Fruit fly (Drosophila melanogaster) whole organism, prepupa: ENCODE results near the gene CG13398.

Experiments used
- CG6276 ChIP-seq: fragments of 200-800 bp; sonication (Bioruptor generic); optimal IDR thresholded peaks from 2 replicates; lab custom pipeline; 2017; ENCODE audit warnings: missing biosample characterization, mild to moderate bottlenecking, missing genetic modification characterization
- CG6854 ChIP-seq: fragments of 200-800 bp; sonication (Bioruptor generic); optimal IDR thresholded peaks from 2 replicates; lab custom pipeline; 2017; ENCODE audit warnings: missing biosample characterization, mild to moderate bottlenecking, missing genetic modification characterization
- CG7368 ChIP-seq: fragments of 200-800 bp; sonication (Bioruptor generic); optimal IDR thresholded peaks from 3 replicates; lab custom pipeline; 2016; ENCODE audit warnings: missing biosample characterization, missing genetic modification characterization
- Gug ChIP-seq: fragments of 200-800 bp; sonication (Bioruptor generic); IDR thresholded peaks from 2 replicates; pipeline ENCODE4 v1.3.6; 2022; ENCODE audit warnings: missing biosample characterization, missing genetic modification characterization
- cyc ChIP-seq: fragments of 200-800 bp; sonication (Bioruptor generic); optimal IDR thresholded peaks from 3 replicates; lab custom pipeline; 2016; ENCODE audit warnings: missing biosample characterization, missing genetic modification characterization
- dac ChIP-seq: fragments of 200-800 bp; sonication (Bioruptor generic); optimal IDR thresholded peaks from 2 replicates; lab custom pipeline; 2017; ENCODE audit warnings: missing biosample characterization, mild to moderate bottlenecking, missing genetic modification characterization
- dsx ChIP-seq: fragments of 200-800 bp; optimal IDR thresholded peaks from 3 replicates; lab custom pipeline; 2019; ENCODE audit warnings: missing biosample characterization, mild to moderate bottlenecking, missing genetic modification characterization, moderate library complexity; ENCODE audit not compliant: poor library complexity, severe bottlenecking

DNA sequence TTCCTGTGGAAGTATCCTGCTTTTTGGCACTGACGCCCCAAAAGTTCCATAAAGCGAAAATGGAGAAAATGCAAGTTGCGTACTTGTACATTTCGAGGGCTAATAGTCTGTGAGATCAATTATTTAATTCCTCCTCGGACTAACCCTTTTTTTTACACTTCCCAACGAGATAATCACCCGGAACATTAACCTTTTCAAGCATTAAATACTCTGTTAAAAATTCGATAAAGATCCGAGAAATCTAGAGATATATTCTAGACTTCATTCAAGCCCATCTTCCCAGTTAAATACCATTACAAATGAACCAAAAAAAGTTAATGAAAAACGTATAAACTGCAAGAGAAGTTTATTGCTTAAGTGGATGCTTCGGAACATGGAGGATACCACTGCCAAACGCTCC is 20.9 kb downstream of the CG13398 start, which contains the start of gene lectin-29Ca:
- TF ChIP-seq dac (no peak), cyc (GFP tag; lab: Kevin White, UChicago) (no peak), dsx (GFP tag; lab: Kevin White, UChicago) (no peak), Gug (GFP tag; lab: Robert Waterston, UW) (no peak), CG6276 (no peak), CG6854 (GFP tag; lab: Kevin White, UChicago) (no peak), CG7368 (GFP tag; lab: Kevin White, UChicago) (no peak)
